Worm (Caenorhabditis elegans): ENCODE measurements around the gene C53C11.4.

- no peak for TF ChIP-seq ama-1 (optimal IDR thresholded peaks at IDR 0.05)
- no peak for TF ChIP-seq F13C5.2 (tag; optimal IDR thresholded peaks at IDR 0.05)
- TF ChIP-seq ceh-13 (GFP tag; optimal IDR thresholded peaks at IDR 0.05) = no peak
- TF ChIP-seq flt-1 (GFP tag; IDR thresholded peaks at IDR 0.05) = peak; percentile 64; the same call in 1 of the 2 replicates
- TF ChIP-seq pes-1 (GFP tag; IDR thresholded peaks at IDR 0.05) = peak; percentile 63
- no peak for TF ChIP-seq tbx-37 (GFP tag; conservative IDR thresholded peaks at IDR 0.05)
- TF ChIP-seq hmbx-1 (tag; optimal IDR thresholded peaks at IDR 0.05) = no peak
These were observed 22.3 kb upstream of the C53C11.4 start for ce11 chrX:17288378-17288777.
